Worm (Caenorhabditis elegans) whole organism, early embryonic: ENCODE data around the gene elo-9.

ENCODE experiments used
- B0310.2 ChIP-seq: sonication (generic microtip); optimal IDR thresholded peaks from 2 replicates; lab custom pipeline; 2016; ENCODE audit warnings: mild to moderate bottlenecking, missing genetic modification characterization, missing compliant biosample characterization
- aly-1 ChIP-seq: sonication (generic microtip); optimal IDR thresholded peaks from 2 replicates; lab custom pipeline; 2016; ENCODE audit warnings: missing genetic modification characterization, missing compliant biosample characterization
- ama-1 ChIP-seq: fragments of 150-350 bp; optimal IDR thresholded peaks from 2 replicates; lab custom pipeline; 2014
- ceh-13 ChIP-seq: fragments of 200-800 bp; sonication (Bioruptor generic); optimal IDR thresholded peaks from 2 replicates; lab custom pipeline; 2018; ENCODE audit warnings: mild to moderate bottlenecking, missing genetic modification characterization, missing compliant biosample characterization
- ceh-36 ChIP-seq: sonication (generic microtip); optimal IDR thresholded peaks from 2 replicates; lab custom pipeline; 2016; ENCODE audit warnings: missing genetic modification characterization, inconsistent platforms, missing compliant biosample characterization
- flt-1 ChIP-seq: fragments of 200-800 bp; sonication (Bioruptor generic); IDR thresholded peaks from 2 replicates; pipeline ENCODE4 v1.3.6; 2022; ENCODE audit warnings: missing genetic modification characterization, missing compliant biosample characterization
- hmbx-1 ChIP-seq: sonication (generic microtip); optimal IDR thresholded peaks from 2 replicates; lab custom pipeline; 2016; ENCODE audit warnings: mild to moderate bottlenecking, missing genetic modification characterization, missing compliant biosample characterization
- hmg-4 ChIP-seq: fragments of 200-800 bp; sonication (Bioruptor generic); optimal IDR thresholded peaks from 2 replicates; lab custom pipeline; 2018; ENCODE audit warnings: mild to moderate bottlenecking, missing genetic modification characterization, missing compliant biosample characterization
- scrt-1 ChIP-seq: fragments of 200-800 bp; sonication (Bioruptor generic); IDR thresholded peaks from 2 replicates; pipeline ENCODE4 v1.3.6; 2022; ENCODE audit warnings: missing genetic modification characterization, missing compliant biosample characterization
- sea-1 ChIP-seq: fragments of 200-800 bp; sonication (Bioruptor generic); conservative IDR thresholded peaks from 2 replicates; pipeline ENCODE4 v1.3.6; 2022; ENCODE audit warnings: missing genetic modification characterization, missing compliant biosample characterization
- tbx-11 ChIP-seq: fragments of 200-800 bp; sonication (Bioruptor generic); IDR thresholded peaks from 2 replicates; pipeline ENCODE4 v1.3.6; 2022; ENCODE audit warnings: missing genetic modification characterization, missing compliant biosample characterization

DNA sequence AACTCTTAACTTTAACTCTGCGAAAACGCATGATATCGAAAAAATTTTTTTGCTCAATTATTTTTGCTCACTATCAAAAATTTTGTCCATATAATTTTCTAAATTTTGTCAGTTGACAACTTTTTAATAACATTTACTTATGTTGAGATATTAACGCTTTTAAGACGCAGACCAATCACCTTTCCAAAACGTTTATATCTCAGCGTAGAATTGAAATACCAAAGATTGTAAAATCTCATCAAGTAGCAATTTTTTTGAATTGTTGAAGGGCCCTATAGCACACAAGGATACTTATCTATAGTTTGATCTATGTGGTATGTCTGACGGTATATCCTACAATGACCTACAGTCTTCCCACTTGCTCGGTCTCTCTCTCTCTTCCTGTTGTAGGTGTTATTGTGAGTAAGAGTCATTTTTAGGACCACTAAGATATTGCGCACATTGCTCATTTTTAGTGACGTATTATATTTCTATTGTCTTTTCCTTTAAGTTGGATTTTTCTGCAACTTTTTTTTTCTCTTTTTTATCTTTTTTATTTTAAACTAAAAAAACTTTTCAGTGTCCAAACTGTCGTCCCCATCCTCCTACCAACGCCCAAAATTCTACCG, 44.7 kb downstream of the elo-9 start, which contains the start of gene pde-3:
- TF ChIP-seq hmbx-1 (no peak), ama-1 (lab: Kevin White, UChicago) (no peak), aly-1 (no peak), sea-1 (GFP tag; lab: Robert Waterston, UW) (no peak), flt-1 (GFP tag; lab: Robert Waterston, UW) (no peak), B0310.2 (tag; lab: Kevin White, UChicago) (no peak), hmg-4 (no peak), ceh-36 (no peak), scrt-1 (GFP tag; lab: Robert Waterston, UW) (no peak), ceh-13 (no peak), tbx-11 (GFP tag; lab: Robert Waterston, UW) (no peak)
